Fruit fly (Drosophila melanogaster) whole organism, wandering third instar larva: ENCODE results near the gene CCHa2.

Source experiments
- CG9705 ChIP-seq: fragments of 200-800 bp; sonication (Bioruptor generic); optimal IDR thresholded peaks from 2 replicates; lab custom pipeline; 2018; ENCODE audit warnings: missing biosample characterization, mild to moderate bottlenecking, missing genetic modification characterization
- Dfd ChIP-seq: fragments of >200 bp; optimal IDR thresholded peaks from 2 replicates; lab custom pipeline; 2017; ENCODE audit warnings: missing biosample characterization, missing genetic modification characterization
- Mio ChIP-seq: sonication (Bioruptor generic); optimal IDR thresholded peaks from 2 replicates; lab custom pipeline; 2016; ENCODE audit warnings: missing biosample characterization, missing genetic modification characterization
- N ChIP-seq: fragments of >200 bp; optimal IDR thresholded peaks from 2 replicates; lab custom pipeline; 2018; ENCODE audit warnings: missing biosample characterization, missing external identifiers, missing genetic modification characterization
- Vsx2 ChIP-seq: fragments of 200-300, 225-300 bp; sonication (Bioruptor generic); optimal IDR thresholded peaks from 2 replicates; lab custom pipeline; 2018; ENCODE audit warnings: missing biosample characterization, missing genetic modification characterization; ENCODE audit not compliant: partially characterized antibody
- br ChIP-seq: fragments of 200-800 bp; sonication (Bioruptor generic); optimal IDR thresholded peaks from 2 replicates; lab custom pipeline; 2016; ENCODE audit warnings: missing biosample characterization, missing genetic modification characterization
- dmrt93B ChIP-seq: fragments of 200-800 bp; sonication (Bioruptor generic); optimal IDR thresholded peaks from 2 replicates; lab custom pipeline; 2018; ENCODE audit warnings: missing biosample characterization, mild to moderate bottlenecking, missing genetic modification characterization
- dsf ChIP-seq: sonication (Bioruptor generic); optimal IDR thresholded peaks from 2 replicates; lab custom pipeline; 2016; ENCODE audit warnings: missing biosample characterization, missing genetic modification characterization, borderline replicate concordance
- fru ChIP-seq: fragments of 200-800 bp; sonication (Bioruptor generic); optimal IDR thresholded peaks from 3 replicates; lab custom pipeline; 2016; ENCODE audit warnings: missing biosample characterization, mild to moderate bottlenecking, missing genetic modification characterization
- lola ChIP-seq: fragments of >200 bp; optimal IDR thresholded peaks from 2 replicates; lab custom pipeline; 2017; ENCODE audit warnings: missing biosample characterization, missing genetic modification characterization
- pan ChIP-seq: fragments of >200 bp; optimal IDR thresholded peaks from 2 replicates; lab custom pipeline; 2017
- psq ChIP-seq: fragments of 200-800 bp; sonication (Bioruptor generic); optimal IDR thresholded peaks from 3 replicates; lab custom pipeline; 2017; ENCODE audit warnings: missing biosample characterization, mild to moderate bottlenecking, missing genetic modification characterization, moderate library complexity
- usp ChIP-seq: fragments of >200 bp; optimal IDR thresholded peaks from 2 replicates; lab custom pipeline; 2017; ENCODE audit warnings: missing biosample characterization, missing genetic modification characterization

DNA sequence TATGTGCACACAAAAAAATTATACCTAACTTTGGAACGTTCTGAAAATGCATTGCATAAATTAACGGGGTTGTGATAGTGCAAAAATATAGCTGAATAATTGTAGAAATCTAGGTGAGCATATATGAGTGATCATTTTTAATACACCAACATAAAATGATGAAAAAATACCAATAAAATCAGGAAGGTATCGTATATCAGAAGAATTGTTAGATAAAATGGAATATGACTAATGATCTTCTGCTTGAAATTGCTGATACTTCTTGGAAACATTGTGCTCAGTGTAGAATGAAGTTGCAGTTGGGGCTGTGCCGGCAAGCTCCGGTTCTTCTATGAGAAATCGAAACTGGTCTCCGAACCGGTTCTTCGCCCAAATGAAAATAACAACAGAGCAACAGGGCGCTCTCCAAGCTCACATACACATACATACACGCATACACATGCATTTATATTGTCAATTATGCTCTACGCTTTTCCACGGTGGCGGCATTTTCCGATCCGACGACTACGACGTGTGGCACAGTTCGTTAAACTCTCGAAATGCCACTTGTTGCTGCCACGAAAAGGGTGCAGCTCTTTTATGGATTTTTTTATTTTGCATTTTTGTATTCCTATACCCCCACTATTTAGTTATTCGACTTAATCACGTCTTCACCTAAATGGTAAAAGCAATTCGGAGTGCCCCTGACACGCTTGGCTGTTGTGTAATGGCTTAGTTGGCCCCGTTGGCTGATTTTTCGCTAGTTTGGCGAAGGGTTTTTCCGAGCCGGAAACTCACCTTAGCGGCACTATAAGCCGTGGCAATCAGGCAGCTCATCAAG lies 6.1 kb upstream of the CCHa2 start:
- peak; percentile 95 for TF ChIP-seq fru (GFP tag; lab: Kevin White, UChicago)
- TF ChIP-seq Dfd (GFP tag; lab: Kevin White, UChicago): no peak
- peak; percentile 90 for TF ChIP-seq psq
- TF ChIP-seq pan: no peak
- TF ChIP-seq dmrt93B (GFP tag; lab: Kevin White, UChicago): peak; percentile 81
- TF ChIP-seq CG9705 (GFP tag; lab: Kevin White, UChicago): peak; percentile 81
- peak; percentile 24 for TF ChIP-seq Mio (GFP tag; lab: Kevin White, UChicago)
- TF ChIP-seq lola (GFP tag; lab: Kevin White, UChicago): no peak
- TF ChIP-seq usp: no peak
- TF ChIP-seq br (GFP tag; lab: Kevin White, UChicago): peak; percentile 95
- no peak for TF ChIP-seq N (GFP tag; lab: Kevin White, UChicago)
- TF ChIP-seq Vsx2 (GFP tag; lab: Kevin White, UChicago): peak; percentile 47
- peak; percentile 73 for TF ChIP-seq dsf (GFP tag; lab: Kevin White, UChicago)
